Fruit fly (Drosophila melanogaster): ENCODE data around the gene RpL22.

RpL22 gene

DNA sequence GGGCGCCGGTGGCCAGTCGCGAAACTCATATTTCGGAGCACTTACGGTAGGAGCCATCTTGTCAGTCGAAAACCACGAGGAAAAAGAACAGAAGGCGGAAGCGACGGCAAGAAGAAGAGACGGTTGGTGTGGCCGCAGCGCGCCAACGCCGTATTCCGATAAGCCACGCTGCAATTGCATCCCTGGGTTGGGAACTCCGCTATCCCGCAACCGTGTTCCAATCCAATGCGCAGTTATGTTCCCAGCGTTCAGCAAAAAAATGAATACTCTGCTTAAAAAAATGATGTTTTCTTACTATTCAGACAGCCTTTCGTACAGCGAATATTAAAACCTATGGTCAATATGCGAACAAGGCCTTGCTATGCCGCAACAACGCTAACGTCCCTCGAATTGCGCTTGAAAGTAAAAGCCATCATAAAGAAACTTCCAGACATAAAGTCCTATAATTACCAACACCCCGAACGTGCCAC is at the start of gene RpL22 (continued):
- TF ChIP-seq CG11093 (GFP tag; IDR thresholded peaks at IDR 0.05) (peak; percentile 52; the same call in 1 of the 3 replicates), CG12104 (GFP tag; optimal IDR thresholded peaks at IDR 0.05) (peak; percentile 83), ems (GFP tag; optimal IDR thresholded peaks at IDR 0.05) (peak; percentile 86), gro (GFP tag; optimal IDR thresholded peaks at IDR 0.05) (peak; percentile 90), CG18619 (GFP tag; optimal IDR thresholded peaks at IDR 0.05) (peak; percentile 94), Gug (GFP tag; IDR thresholded peaks at IDR 0.05) (peak; percentile 51; the same call in 2 of the 4 replicates), CG10431 (GFP tag; optimal IDR thresholded peaks at IDR 0.05) (peak; percentile 71), D19B (GFP tag; optimal IDR thresholded peaks at IDR 0.05) (peak; percentile 69), MESR4 (GFP tag; optimal IDR thresholded peaks at IDR 0.05) (peak; percentile 100), CG11696 (GFP tag; IDR thresholded peaks at IDR 0.05) (peak; percentile 61; the same call in 1 of the 2 replicates), Tbp (GFP tag; optimal IDR thresholded peaks at IDR 0.05) (peak; percentile 16), CG12744 (GFP tag; optimal IDR thresholded peaks at IDR 0.05) (peak; percentile 84), Pdp1 (GFP tag; optimal IDR thresholded peaks at IDR 0.05) (peak; percentile 80 to 91), seq (GFP tag; IDR thresholded peaks at IDR 0.05) (peak; percentile 76), Hey (tag; optimal IDR thresholded peaks at IDR 0.05) (peak; percentile 73), unc-4 (GFP tag; IDR thresholded peaks at IDR 0.05; ENCODE audit: partially characterized antibody) (peak; percentile 52; the same call in 1 of the 2 replicates), CG6175 (GFP tag; IDR thresholded peaks at IDR 0.05) (peak; percentile 78), nau (GFP tag; optimal IDR thresholded peaks at IDR 0.05) (peak; percentile 91), repo (GFP tag; optimal IDR thresholded peaks at IDR 0.05) (peak; percentile 88), CG31224 (GFP tag; IDR thresholded peaks at IDR 0.05) (peak; percentile 82), CG32767 (GFP tag; IDR thresholded peaks at IDR 0.05) (peak; percentile 58; the same call in 1 of the 2 replicates), CG15269 (tag; optimal IDR thresholded peaks at IDR 0.05) (peak; percentile 71), Adf1 (GFP tag; IDR thresholded peaks at IDR 0.05) (peak; percentile 73), Fer1 (GFP tag; optimal IDR thresholded peaks at IDR 0.05) (peak; percentile 94), CG9437 (GFP tag; optimal IDR thresholded peaks at IDR 0.05) (peak; percentile 65), Dbx (GFP tag; IDR thresholded peaks at IDR 0.05) (peak; percentile 92), CG15073 (GFP tag; optimal IDR thresholded peaks at IDR 0.05) (no peak), Side (GFP tag; optimal IDR thresholded peaks at IDR 0.05) (peak; percentile 94), CG10462 (GFP tag; optimal IDR thresholded peaks at IDR 0.05) (peak; percentile 57), CrebB (tag; optimal IDR thresholded peaks at IDR 0.05) (peak; percentile 91), CG11085 (GFP tag; IDR thresholded peaks at IDR 0.05) (peak; percentile 89), ara (GFP tag; IDR thresholded peaks at IDR 0.05) (peak; percentile 75), CG4404 (GFP tag; IDR thresholded peaks at IDR 0.05) (peak; percentile 66), br (optimal IDR thresholded peaks at IDR 0.05) (no peak), gfzf (GFP tag; optimal IDR thresholded peaks at IDR 0.05) (peak; percentile 100), gsb-n (tag; optimal IDR thresholded peaks at IDR 0.05) (peak; percentile 80), CG6854 (GFP tag; optimal IDR thresholded peaks at IDR 0.05) (peak; percentile 86), Nf-YA (GFP tag; IDR thresholded peaks at IDR 0.05) (peak; percentile 44; the same call in 1 of the 2 replicates), vnd (GFP tag; IDR thresholded peaks at IDR 0.05; ENCODE audit: partially characterized antibody) (no peak), wek (GFP tag; optimal IDR thresholded peaks at IDR 0.05) (peak; percentile 83), CG12236 (GFP tag; optimal IDR thresholded peaks at IDR 0.05) (peak; percentile 75), amos (GFP tag; IDR thresholded peaks at IDR 0.05; ENCODE audit: partially characterized antibody) (peak; percentile 56), Sox100B (GFP tag; optimal IDR thresholded peaks at IDR 0.05) (peak; percentile 75), YL-1 (GFP tag; optimal IDR thresholded peaks at IDR 0.05) (peak; percentile 96), Ets65A (GFP tag) (peak; percentile 98), rib (GFP tag; IDR thresholded peaks at IDR 0.05) (peak; percentile 85), psq (GFP tag; optimal IDR thresholded peaks at IDR 0.05) (peak; percentile 83), bsh (GFP tag; optimal IDR thresholded peaks at IDR 0.05) (peak; percentile 37 to 75), CG34376 (GFP tag; optimal IDR thresholded peaks at IDR 0.05) (peak; percentile 95), CG7839 (tag; optimal IDR thresholded peaks at IDR 0.05) (peak; percentile 79), phol (tag; optimal IDR thresholded peaks at IDR 0.05) (peak; percentile 91)
